Fruit fly (Drosophila melanogaster) Kc167 (cell line): Measurements from ENCODE around the gene wfs1.

Experiments
- Sin3A ChIP-seq: fragments of >200 bp; optimal IDR thresholded peaks from 2 replicates; lab custom pipeline; 2018; ENCODE audit warnings: missing external identifiers
- h ChIP-seq: fragments of >200 bp; optimal IDR thresholded peaks from 3 replicates; lab custom pipeline; 2018; ENCODE audit warnings: missing external identifiers
- insv ChIP-seq: fragments of >200 bp; optimal IDR thresholded peaks from 3 replicates; lab custom pipeline; 2018; ENCODE audit warnings: missing external identifiers
- psq ChIP-seq: fragments of >200 bp; optimal IDR thresholded peaks from 2 replicates; lab custom pipeline; 2017; ENCODE audit warnings: missing external identifiers
- ttk ChIP-seq: sonication (Bioruptor generic); optimal IDR thresholded peaks from 2 replicates; lab custom pipeline; 2017; ENCODE audit warnings: missing external identifiers

dm6 chr3R:22717863-22718262 lies 27.7 kb upstream of the wfs1 start:
- TF ChIP-seq psq (no peak), insv (lab: Kevin White, UChicago) (no peak), h (lab: Kevin White, UChicago) (no peak), ttk (no peak), Sin3A (no peak)
